Fruit fly (Drosophila melanogaster) whole organism, prepupa: ENCODE data around the gene CG33725.
A peak's percentile ranks its signal among the peaks of the same experiment; 100 is the strongest.

ENCODE experiments used
- CG10631 ChIP-seq: fragments of 200-800 bp; sonication (Bioruptor generic); optimal IDR thresholded peaks from 2 replicates; lab custom pipeline; 2016; ENCODE audit warnings: missing biosample characterization, missing genetic modification characterization
- CG10669 ChIP-seq: fragments of 200-800 bp; sonication (Bioruptor generic); optimal IDR thresholded peaks from 3 replicates; lab custom pipeline; 2018; ENCODE audit warnings: missing biosample characterization, mild to moderate bottlenecking, missing genetic modification characterization, moderate library complexity
- CG11294 ChIP-seq: fragments of 200-800 bp; sonication (Bioruptor generic); IDR thresholded peaks from 2 replicates; pipeline ENCODE4 v1.3.6; 2022; ENCODE audit warnings: missing biosample characterization, missing genetic modification characterization
- CG1621 ChIP-seq: fragments of 200-800 bp; sonication (Bioruptor generic); optimal IDR thresholded peaks from 3 replicates; lab custom pipeline; 2018; ENCODE audit warnings: missing biosample characterization, mild to moderate bottlenecking, missing genetic modification characterization
- CG16779 ChIP-seq: fragments of 200-800 bp; sonication (Bioruptor generic); optimal IDR thresholded peaks from 3 replicates; lab custom pipeline; 2017; ENCODE audit warnings: missing biosample characterization, mild to moderate bottlenecking, missing genetic modification characterization
- CG3032 ChIP-seq: fragments of 200-800 bp; optimal IDR thresholded peaks from 2 replicates; lab custom pipeline; 2019; ENCODE audit warnings: missing biosample characterization, mild to moderate bottlenecking, missing genetic modification characterization, moderate library complexity
- CG31627 ChIP-seq: fragments of 200-800 bp; sonication (Bioruptor generic); optimal IDR thresholded peaks from 3 replicates; lab custom pipeline; 2016; ENCODE audit warnings: missing biosample characterization, missing genetic modification characterization
- CG32006 ChIP-seq: fragments of 200-800 bp; sonication (Bioruptor generic); optimal IDR thresholded peaks from 3 replicates; lab custom pipeline; 2017; ENCODE audit warnings: missing biosample characterization, mild to moderate bottlenecking, missing genetic modification characterization
- CG3919 ChIP-seq: fragments of 200-800 bp; sonication (Bioruptor generic); optimal IDR thresholded peaks from 3 replicates; lab custom pipeline; 2016; ENCODE audit warnings: missing biosample characterization, missing genetic modification characterization
- CG6792 ChIP-seq: fragments of 200-800 bp; sonication (Bioruptor generic); optimal IDR thresholded peaks from 3 replicates; lab custom pipeline; 2016; ENCODE audit warnings: missing biosample characterization, missing genetic modification characterization
- CG6808 ChIP-seq: fragments of 200-800 bp; sonication (Bioruptor generic); optimal IDR thresholded peaks from 3 replicates; lab custom pipeline; 2017; ENCODE audit warnings: missing biosample characterization, missing genetic modification characterization, mild to moderate bottlenecking, moderate library complexity, missing genetic modification reagents
- CG7368 ChIP-seq: fragments of 200-800 bp; sonication (Bioruptor generic); optimal IDR thresholded peaks from 3 replicates; lab custom pipeline; 2016; ENCODE audit warnings: missing biosample characterization, missing genetic modification characterization
- CG8119 ChIP-seq: fragments of 200-800 bp; sonication (Bioruptor generic); IDR thresholded peaks from 3 replicates; pipeline ENCODE4 v1.3.6; 2022; ENCODE audit warnings: missing biosample characterization, missing genetic modification characterization
- CG8319 ChIP-seq: fragments of 200-800 bp; sonication (Bioruptor generic); optimal IDR thresholded peaks from 3 replicates; lab custom pipeline; 2016; ENCODE audit warnings: missing biosample characterization, missing genetic modification characterization
- CG9139 ChIP-seq: fragments of 200-800 bp; sonication (Bioruptor generic); optimal IDR thresholded peaks from 3 replicates; lab custom pipeline; 2017; ENCODE audit warnings: missing biosample characterization, mild to moderate bottlenecking, missing genetic modification characterization
- Eip75B ChIP-seq: fragments of 200-800 bp; sonication (Bioruptor generic); optimal IDR thresholded peaks from 3 replicates; lab custom pipeline; 2016; ENCODE audit warnings: missing biosample characterization, missing genetic modification characterization
- Eip78C ChIP-seq: fragments of 200-800 bp; sonication (Bioruptor generic); peaks from one replicate; lab custom pipeline; 2016; ENCODE audit warnings: missing biosample characterization, missing genetic modification characterization
- Eip93F ChIP-seq: fragments of 200-800 bp; sonication (Bioruptor generic); optimal IDR thresholded peaks from 2 replicates; lab custom pipeline; 2016; ENCODE audit warnings: missing biosample characterization, mild to moderate bottlenecking, missing genetic modification characterization
- Ets21C ChIP-seq: fragments of 200-800 bp; sonication (Bioruptor generic); optimal IDR thresholded peaks from 3 replicates; lab custom pipeline; 2016; ENCODE audit warnings: missing biosample characterization, missing genetic modification characterization
- Ets96B ChIP-seq: fragments of 200-800 bp; optimal IDR thresholded peaks from 2 replicates; lab custom pipeline; 2019; ENCODE audit warnings: missing biosample characterization, mild to moderate bottlenecking, missing genetic modification characterization, moderate library complexity
- Gug ChIP-seq: fragments of 200-800 bp; sonication (Bioruptor generic); IDR thresholded peaks from 2 replicates; pipeline ENCODE4 v1.3.6; 2022; ENCODE audit warnings: missing biosample characterization, missing genetic modification characterization
- Hr38 ChIP-seq: sonication (Bioruptor generic); optimal IDR thresholded peaks from 2 replicates; lab custom pipeline; 2016; ENCODE audit warnings: missing biosample characterization, missing genetic modification characterization
- Hr39 ChIP-seq: fragments of 200-800 bp; sonication (Bioruptor generic); optimal IDR thresholded peaks from 2 replicates; lab custom pipeline; 2016; ENCODE audit warnings: missing biosample characterization, missing genetic modification characterization
- Hr4 ChIP-seq: fragments of 200-800 bp; sonication (Bioruptor generic); optimal IDR thresholded peaks from 3 replicates; lab custom pipeline; 2016; ENCODE audit warnings: missing biosample characterization, missing genetic modification characterization
- Lpt ChIP-seq: fragments of 200-800 bp; sonication (Bioruptor generic); optimal IDR thresholded peaks from 3 replicates; lab custom pipeline; 2016; ENCODE audit warnings: missing biosample characterization, missing genetic modification characterization
- OdsH ChIP-seq: fragments of 200-800 bp; sonication (Bioruptor generic); optimal IDR thresholded peaks from 3 replicates; lab custom pipeline; 2016; ENCODE audit warnings: missing biosample characterization, missing genetic modification characterization
- Smox ChIP-seq: fragments of 200-800 bp; sonication (Bioruptor generic); optimal IDR thresholded peaks from 3 replicates; lab custom pipeline; 2016; ENCODE audit warnings: missing biosample characterization, missing genetic modification characterization
- Sox15 ChIP-seq: fragments of 200-800 bp; sonication (Bioruptor generic); optimal IDR thresholded peaks from 3 replicates; lab custom pipeline; 2016; ENCODE audit warnings: missing biosample characterization, missing genetic modification characterization
- achi ChIP-seq: fragments of 200-800 bp; sonication (Bioruptor generic); optimal IDR thresholded peaks from 3 replicates; lab custom pipeline; 2016; ENCODE audit warnings: missing biosample characterization, missing genetic modification characterization
- cyc ChIP-seq: fragments of 200-800 bp; sonication (Bioruptor generic); optimal IDR thresholded peaks from 3 replicates; lab custom pipeline; 2016; ENCODE audit warnings: missing biosample characterization, missing genetic modification characterization
- dac ChIP-seq: fragments of 200-800 bp; sonication (Bioruptor generic); optimal IDR thresholded peaks from 2 replicates; lab custom pipeline; 2017; ENCODE audit warnings: missing biosample characterization, mild to moderate bottlenecking, missing genetic modification characterization
- dsx ChIP-seq: fragments of 200-800 bp; optimal IDR thresholded peaks from 3 replicates; lab custom pipeline; 2019; ENCODE audit warnings: missing biosample characterization, mild to moderate bottlenecking, missing genetic modification characterization, moderate library complexity; ENCODE audit not compliant: poor library complexity, severe bottlenecking
- eg ChIP-seq: fragments of 200-800 bp; sonication (Bioruptor generic); IDR thresholded peaks from 3 replicates; pipeline ENCODE4 v1.3.6; 2022; ENCODE audit warnings: missing biosample characterization, missing genetic modification characterization
- esn ChIP-seq: fragments of 200-800 bp; sonication (Bioruptor generic); optimal IDR thresholded peaks from 2 replicates; lab custom pipeline; 2016; ENCODE audit warnings: missing biosample characterization, mild to moderate bottlenecking, missing genetic modification characterization, moderate library complexity
- fd59A ChIP-seq: fragments of 200-800 bp; sonication (Bioruptor generic); optimal IDR thresholded peaks from 2 replicates; lab custom pipeline; 2017; ENCODE audit warnings: missing biosample characterization, mild to moderate bottlenecking, missing genetic modification characterization, missing genetic modification reagents
- fd85E ChIP-seq: fragments of 200-800 bp; sonication (Bioruptor generic); optimal IDR thresholded peaks from 3 replicates; lab custom pipeline; 2016; ENCODE audit warnings: missing biosample characterization, missing genetic modification characterization
- lz ChIP-seq: fragments of 200-800 bp; sonication (Bioruptor generic); optimal IDR thresholded peaks from 3 replicates; lab custom pipeline; 2016; ENCODE audit warnings: missing biosample characterization, missing genetic modification characterization
- net ChIP-seq: fragments of 200-800 bp; sonication (Bioruptor generic); optimal IDR thresholded peaks from 3 replicates; lab custom pipeline; 2016; ENCODE audit warnings: missing biosample characterization, missing genetic modification characterization
- pdm3 ChIP-seq: fragments of 200-800 bp; sonication (Bioruptor generic); optimal IDR thresholded peaks from 3 replicates; lab custom pipeline; 2016; ENCODE audit warnings: missing biosample characterization, missing genetic modification characterization
- spab ChIP-seq: fragments of 200-800 bp; sonication (Bioruptor generic); optimal IDR thresholded peaks from 2 replicates; lab custom pipeline; 2017; ENCODE audit warnings: missing biosample characterization, mild to moderate bottlenecking, missing genetic modification characterization, missing genetic modification reagents
- topi ChIP-seq: fragments of 200-800 bp; sonication (Bioruptor generic); optimal IDR thresholded peaks from 3 replicates; lab custom pipeline; 2016; ENCODE audit warnings: missing biosample characterization, missing genetic modification characterization

CG33725 gene

dm6 chr3L:12505990-12506389 lies 23.6 kb downstream of the CG33725 start:
- TF ChIP-seq OdsH (GFP tag; lab: Kevin White, UChicago) (no peak), CG6792 (GFP tag; lab: Kevin White, UChicago) (no peak), eg (no peak)

dm6 chr3L:12506963-12507552 lies 24.6 kb downstream of the CG33725 start:
- TF ChIP-seq Ets21C (GFP tag; lab: Kevin White, UChicago) = no peak
- TF ChIP-seq CG3032 (tag; lab: Kevin White, UChicago) = no peak
- TF ChIP-seq spab (GFP tag; lab: Kevin White, UChicago) = no peak
- TF ChIP-seq Hr4 (GFP tag; lab: Kevin White, UChicago) = no peak
- TF ChIP-seq esn (GFP tag; lab: Kevin White, UChicago) = no peak
- TF ChIP-seq CG1621 (tag; lab: Kevin White, UChicago) = no peak
- TF ChIP-seq CG32006 (GFP tag; lab: Kevin White, UChicago) = no peak
- TF ChIP-seq Lpt (GFP tag; lab: Kevin White, UChicago) = no peak
- no peak for TF ChIP-seq CG9139 (GFP tag; lab: Kevin White, UChicago)
- no peak for TF ChIP-seq dac (GFP tag; lab: Kevin White, UChicago)
- TF ChIP-seq Ets96B (tag; lab: Kevin White, UChicago) = no peak
- no peak for TF ChIP-seq Sox15 (GFP tag; lab: Kevin White, UChicago)
- TF ChIP-seq Gug = no peak
- no peak for TF ChIP-seq Eip78C
- TF ChIP-seq, all 60 proteins: peak for 0

dm6 chr3L:12507571-12507970 lies 25.2 kb downstream of the CG33725 start, which contains the start of gene CG10654:
TSS of gene CG10654 (minus strand) at chr3L:12507840.
- TF ChIP-seq achi (GFP tag; lab: Kevin White, UChicago) = no peak
- TF ChIP-seq cyc (GFP tag; lab: Kevin White, UChicago) = no peak
- TF ChIP-seq Hr39 (GFP tag; lab: Kevin White, UChicago) = no peak
- no peak for TF ChIP-seq Lpt (GFP tag; lab: Kevin White, UChicago)
- TF ChIP-seq OdsH (GFP tag; lab: Kevin White, UChicago) = no peak
- TF ChIP-seq CG8119 (GFP tag; lab: Robert Waterston, UW) = no peak
- TF ChIP-seq CG10669 (GFP tag; lab: Kevin White, UChicago) = no peak
- no peak for TF ChIP-seq Gug
- TF ChIP-seq fd59A (GFP tag; lab: Kevin White, UChicago) = no peak
- no peak for TF ChIP-seq lz (GFP tag; lab: Kevin White, UChicago)
- TF ChIP-seq CG31627 = no peak
- TF ChIP-seq CG6808 = no peak
- no peak for TF ChIP-seq Eip93F
- no peak for TF ChIP-seq Smox (GFP tag; lab: Kevin White, UChicago)
- TF ChIP-seq, all 60 proteins: peak for 0

- TF ChIP-seq CG9139 (GFP tag; lab: Kevin White, UChicago) (peak; percentile 29), CG10631 (GFP tag; lab: Kevin White, UChicago) (peak; percentile 88), CG3032 (tag; lab: Kevin White, UChicago) (peak; percentile 71), CG7368 (GFP tag; lab: Kevin White, UChicago) (peak; percentile 67), eg (peak; percentile 69), Smox (GFP tag; lab: Kevin White, UChicago) (no peak), Ets96B (tag; lab: Kevin White, UChicago) (peak; percentile 49), CG8319 (peak; percentile 84), fd85E (peak; percentile 54), spab (GFP tag; lab: Kevin White, UChicago) (no peak), CG16779 (tag; lab: Kevin White, UChicago) (no peak), dac (GFP tag; lab: Kevin White, UChicago) (peak; percentile 50), net (GFP tag; lab: Kevin White, UChicago) (no peak), CG11294 (GFP tag; lab: Robert Waterston, UW) (peak; percentile 27; the same call in 1 of the 2 replicates), achi (GFP tag; lab: Kevin White, UChicago) (peak; percentile 88), CG6808 (peak; percentile 35), Eip93F (peak; percentile 22), Eip78C (no peak), Gug (peak; percentile 70), CG10669 (GFP tag; lab: Kevin White, UChicago) (no peak), CG6792 (GFP tag; lab: Kevin White, UChicago) (peak; percentile 82), Eip75B (GFP tag; lab: Kevin White, UChicago) (no peak), CG3919 (GFP tag; lab: Kevin White, UChicago) (peak; percentile 89), CG32006 (GFP tag; lab: Kevin White, UChicago) (no peak), topi (GFP tag; lab: Kevin White, UChicago) (peak; percentile 84), esn (GFP tag; lab: Kevin White, UChicago) (peak; percentile 90), Lpt (GFP tag; lab: Kevin White, UChicago) (peak; percentile 38), pdm3 (GFP tag; lab: Kevin White, UChicago) (no peak), OdsH (GFP tag; lab: Kevin White, UChicago) (peak; percentile 87), Hr38 (peak; percentile 78), CG31627 (peak; percentile 93), fd59A (GFP tag; lab: Kevin White, UChicago) (peak; percentile 53), dsx (no peak)
Measured at dm6 chr3L:12514762-12515215, 32.4 kb downstream of the CG33725 start, which contains the start of the genes sti and tral. TSS of gene sti (minus strand) at chr3L:12514815. TSS of gene tral (plus strand) at chr3L:12515059.
